Worm (Caenorhabditis elegans) whole organism, L3 larva: ENCODE results near the gene Y49F6B.14.
"Not testable (repeated sequence)": the region's sequence is repeated elsewhere in the genome, so short reads cannot be mapped to it uniquely, and the experiment has no call there.

Experiments used
- R02D3.7 ChIP-seq: fragments of 150-350 bp; optimal IDR thresholded peaks from 2 replicates; lab custom pipeline; 2014; ENCODE audit warnings: missing biosample characterization, missing genetic modification characterization
- ZK546.5 ChIP-seq: sonication (generic microtip); optimal IDR thresholded peaks from 2 replicates; lab custom pipeline; 2017; ENCODE audit warnings: missing biosample characterization, missing genetic modification characterization
- aly-2 ChIP-seq: fragments of 150-350 bp; optimal IDR thresholded peaks from 2 replicates; lab custom pipeline; 2014; ENCODE audit warnings: missing biosample characterization, missing genetic modification characterization
- ama-1 ChIP-seq: fragments of 150-350 bp; optimal IDR thresholded peaks from 2 replicates; lab custom pipeline; 2018
- ceh-16 ChIP-seq: sonication (generic microtip); optimal IDR thresholded peaks from 2 replicates; lab custom pipeline; 2017; ENCODE audit warnings: missing biosample characterization, missing genetic modification characterization
- ceh-28 ChIP-seq: fragments of 150-350 bp; optimal IDR thresholded peaks from 2 replicates; lab custom pipeline; 2014; ENCODE audit warnings: missing biosample characterization, missing genetic modification reagents, missing genetic modification characterization
- ceh-82 ChIP-seq: fragments of 150-350 bp; optimal IDR thresholded peaks from 2 replicates; lab custom pipeline; 2014; ENCODE audit warnings: missing biosample characterization, missing genetic modification characterization
- daf-12 ChIP-seq: fragments of 150-350 bp; optimal IDR thresholded peaks from 2 replicates; lab custom pipeline; 2014; ENCODE audit warnings: missing biosample characterization, missing genetic modification reagents, missing genetic modification characterization
- egl-5 ChIP-seq: fragments of 150-350 bp; optimal IDR thresholded peaks from 2 replicates; lab custom pipeline; 2017; ENCODE audit warnings: missing biosample characterization, missing genetic modification reagents, missing genetic modification characterization, inconsistent platforms
- elt-2 ChIP-seq: sonication (generic microtip); optimal IDR thresholded peaks from 2 replicates; lab custom pipeline; 2016; ENCODE audit warnings: missing genetic modification reagents, mild to moderate bottlenecking, missing genetic modification characterization, missing compliant biosample characterization
- eor-1 ChIP-seq, 2 experiments: fragments of 150-350 bp; optimal IDR thresholded peaks; 2 replicates each; lab custom pipeline; 2014 to 2018; ENCODE audit warnings: missing biosample characterization in 2 of 2, missing genetic modification characterization in 2 of 2
- fkh-10 ChIP-seq: sonication (generic microtip); optimal IDR thresholded peaks from 2 replicates; lab custom pipeline; 2017; ENCODE audit warnings: missing biosample characterization, missing genetic modification reagents, missing genetic modification characterization
- fkh-2 ChIP-seq: fragments of 150-350 bp; optimal IDR thresholded peaks from 2 replicates; lab custom pipeline; 2014; ENCODE audit warnings: missing biosample characterization, missing genetic modification reagents, missing genetic modification characterization
- jun-1 ChIP-seq: fragments of 150-350 bp; optimal IDR thresholded peaks from 2 replicates; lab custom pipeline; 2014; ENCODE audit warnings: missing biosample characterization, missing genetic modification reagents, missing genetic modification characterization
- lin-15B ChIP-seq: fragments of 150-350 bp; optimal IDR thresholded peaks from 2 replicates; lab custom pipeline; 2014; ENCODE audit warnings: missing biosample characterization, missing genetic modification characterization
- lin-39 ChIP-seq: fragments of 150-350 bp; optimal IDR thresholded peaks from 2 replicates; lab custom pipeline; 2018; ENCODE audit warnings: missing biosample characterization, missing genetic modification reagents, missing genetic modification characterization
- lsy-12 ChIP-seq: sonication (generic microtip); optimal IDR thresholded peaks from 2 replicates; lab custom pipeline; 2016; ENCODE audit warnings: mild to moderate bottlenecking, missing genetic modification characterization, missing compliant biosample characterization
- mdl-1 ChIP-seq: fragments of 150-350 bp; optimal IDR thresholded peaks from 2 replicates; lab custom pipeline; 2014; ENCODE audit warnings: missing biosample characterization, missing genetic modification characterization
- mml-1 ChIP-seq: fragments of 150-350 bp; sonication (generic microtip); optimal IDR thresholded peaks from 3 replicates; lab custom pipeline; 2014; ENCODE audit warnings: missing biosample characterization, missing genetic modification characterization
- nfya-1 ChIP-seq: sonication (generic microtip); optimal IDR thresholded peaks from 2 replicates; lab custom pipeline; 2017; ENCODE audit warnings: missing genetic modification characterization, mild to moderate bottlenecking, missing compliant biosample characterization, antibody characterized with exemption, moderate library complexity; ENCODE audit not compliant: insufficient read depth
- nhr-11 ChIP-seq: fragments of 150-350 bp; optimal IDR thresholded peaks from 2 replicates; lab custom pipeline; 2014; ENCODE audit warnings: missing biosample characterization, missing genetic modification characterization
- nhr-12 ChIP-seq: fragments of 150-350 bp; optimal IDR thresholded peaks from 2 replicates; lab custom pipeline; 2014; ENCODE audit warnings: missing biosample characterization, missing genetic modification characterization
- nhr-23 ChIP-seq: fragments of 150-350 bp; optimal IDR thresholded peaks from 2 replicates; lab custom pipeline; 2014; ENCODE audit warnings: missing biosample characterization, missing genetic modification reagents, missing genetic modification characterization
- nhr-237 ChIP-seq: fragments of 150-350 bp; optimal IDR thresholded peaks from 2 replicates; lab custom pipeline; 2014; ENCODE audit warnings: missing biosample characterization, missing genetic modification characterization
- nhr-25 ChIP-seq: sonication (generic microtip); optimal IDR thresholded peaks from 2 replicates; lab custom pipeline; 2017; ENCODE audit warnings: missing biosample characterization, missing genetic modification characterization
- nhr-28 ChIP-seq: fragments of 150-350 bp; optimal IDR thresholded peaks from 2 replicates; lab custom pipeline; 2014; ENCODE audit warnings: missing biosample characterization, missing genetic modification characterization
- pha-4 ChIP-seq: fragments of 150-350 bp; optimal IDR thresholded peaks from 2 replicates; lab custom pipeline; 2014; ENCODE audit warnings: missing biosample characterization, missing genetic modification reagents, missing genetic modification characterization
- pqm-1 ChIP-seq: fragments of 150-350 bp; optimal IDR thresholded peaks from 2 replicates; lab custom pipeline; 2017; ENCODE audit warnings: missing biosample characterization, missing genetic modification characterization, inconsistent platforms
- skn-1 ChIP-seq: fragments of 150-350 bp; optimal IDR thresholded peaks from 2 replicates; lab custom pipeline; 2014; ENCODE audit warnings: missing biosample characterization, missing genetic modification characterization
- snpc-4 ChIP-seq: fragments of 150-350 bp; optimal IDR thresholded peaks from 2 replicates; lab custom pipeline; 2014; ENCODE audit warnings: missing biosample characterization, missing genetic modification characterization
- unc-62 ChIP-seq: fragments of 150-350 bp; sonication (generic microtip); optimal IDR thresholded peaks from 4 replicates; lab custom pipeline; 2014; ENCODE audit warnings: missing biosample characterization, missing genetic modification reagents, missing genetic modification characterization
- ztf-11 ChIP-seq: fragments of 150-350 bp; optimal IDR thresholded peaks from 2 replicates; lab custom pipeline; 2014; ENCODE audit warnings: missing biosample characterization, missing genetic modification characterization
- ztf-4 ChIP-seq: fragments of 150-350 bp; optimal IDR thresholded peaks from 2 replicates; lab custom pipeline; 2014; ENCODE audit warnings: missing biosample characterization, missing genetic modification characterization

The Y49F6B.14 gene

ce11 chrII:3502011-3502410 lies 13.3 kb downstream of the Y49F6B.14 start:
- TF ChIP-seq egl-5 (no peak), lsy-12 (no peak), daf-12 (tag; lab: Kevin White, UChicago) (no peak), snpc-4 (no peak), ztf-11 (tag; lab: Kevin White, UChicago) (no peak), mml-1 (tag; lab: Kevin White, UChicago) (no peak), elt-2 (tag; lab: Kevin White, UChicago) (no peak), ceh-28 (tag; lab: Kevin White, UChicago) (no peak), pqm-1 (tag; lab: Kevin White, UChicago) (no peak), ztf-4 (no peak), ceh-16 (tag; lab: Kevin White, UChicago) (no peak), fkh-2 (tag; lab: Kevin White, UChicago) (no peak), nhr-28 (no peak)

ce11 chrII:3500373-3500772 lies 14.9 kb downstream of the Y49F6B.14 start:
- TF ChIP-seq ztf-4: no peak

ce11 chrII:3499386-3499785 lies 15.9 kb downstream of the Y49F6B.14 start, which contains the start of gene Y49F6B.9:
TSS of gene Y49F6B.9 (minus strand) at chrII:3499387.
- TF ChIP-seq mml-1 (tag; lab: Kevin White, UChicago) (no peak), pha-4 (tag; lab: Kevin White, UChicago) (no peak)

ce11 chrII:3490797-3491196 lies 24.5 kb downstream of the Y49F6B.14 start, which contains the start of gene fbxb-112:
TSS of gene fbxb-112 (plus strand) at chrII:3491097.
- not testable (repeated sequence) for TF ChIP-seq nhr-11; nfya-1 (tag; lab: Kevin White, UChicago); nhr-12

- TF ChIP-seq egl-5 (peak; percentile 69), pha-4 (tag; lab: Kevin White, UChicago) (no peak), nfya-1 (tag; lab: Kevin White, UChicago) (peak; percentile 55), fkh-10 (peak; percentile 17), skn-1 (tag; lab: Kevin White, UChicago) (no peak), nhr-25 (peak; percentile 20), ZK546.5 (no peak), lin-15B (tag; lab: Kevin White, UChicago) (peak; percentile 91), lin-39 (peak; percentile 59), nhr-23 (peak; percentile 17), jun-1 (tag; lab: Kevin White, UChicago) (no peak), fkh-2 (tag; lab: Kevin White, UChicago) (no peak), snpc-4 (peak; percentile 55), eor-1 (tag; optimal IDR thresholded peaks at IDR 0.05; lab: Kevin White, UChicago) (no peak), ztf-4 (no peak), elt-2 (tag; lab: Kevin White, UChicago) (peak; percentile 11), ama-1 (lab: Kevin White, UChicago) (no peak), mdl-1 (tag; lab: Kevin White, UChicago) (no peak), R02D3.7 (peak; percentile 1)
Measured at ce11 chrII:3482231-3482630, 33.1 kb downstream of the Y49F6B.14 start, which contains the start of gene smu-2. TSS of gene smu-2 (plus strand) at chrII:3482408.

ce11 chrII:3481584-3481983 lies 33.7 kb downstream of the Y49F6B.14 start, which contains the start of gene Y49F6B.8:
TSS of gene Y49F6B.8 (minus strand) at chrII:3481684.
- TF ChIP-seq lin-39: no peak
- no peak for TF ChIP-seq R02D3.7
- no peak for TF ChIP-seq nhr-11
- no peak for TF ChIP-seq ceh-82 (tag; lab: Kevin White, UChicago)
- no peak for TF ChIP-seq aly-2 (tag; lab: Kevin White, UChicago)
- no peak for TF ChIP-seq skn-1 (tag; lab: Kevin White, UChicago)
- no peak for TF ChIP-seq unc-62 (GFP tag; lab: Kevin White, UChicago)
- no peak for TF ChIP-seq ceh-16 (tag; lab: Kevin White, UChicago)
- no peak for TF ChIP-seq nhr-25
- TF ChIP-seq ama-1 (lab: Kevin White, UChicago): no peak
- TF ChIP-seq egl-5: no peak
- TF ChIP-seq nhr-237: no peak
- TF ChIP-seq jun-1 (tag; lab: Kevin White, UChicago): no peak
